Fruit fly (Drosophila melanogaster) whole organism, pupa: ENCODE results near the gene CG10492.

Experiments used
- CG10348 ChIP-seq: fragments of 200-800 bp; sonication (Bioruptor generic); IDR thresholded peaks from 2 replicates; pipeline ENCODE4 v1.3.6; 2022; ENCODE audit warnings: missing biosample characterization, missing genetic modification characterization
- CG12605 ChIP-seq: fragments of 200-800 bp; sonication (Bioruptor generic); IDR thresholded peaks from 2 replicates; pipeline ENCODE4 v1.3.6; 2022; ENCODE audit warnings: missing biosample characterization, missing genetic modification characterization
- CG13204 ChIP-seq: fragments of 200-800 bp; sonication (Bioruptor generic); optimal IDR thresholded peaks from 2 replicates; lab custom pipeline; 2018; ENCODE audit warnings: missing biosample characterization, mild to moderate bottlenecking, missing genetic modification characterization, moderate library complexity
- CG14655 ChIP-seq: fragments of 200-800 bp; sonication (Bioruptor generic); optimal IDR thresholded peaks from 3 replicates; lab custom pipeline; 2017; ENCODE audit warnings: mild to moderate bottlenecking, missing biosample characterization, missing genetic modification reagents, missing genetic modification characterization
- CG15710 ChIP-seq: fragments of 200-800 bp; sonication (Bioruptor generic); optimal IDR thresholded peaks from 2 replicates; lab custom pipeline; 2018; ENCODE audit warnings: missing biosample characterization, mild to moderate bottlenecking, missing genetic modification characterization, moderate library complexity
- CG17806 ChIP-seq: fragments of 200-800 bp; sonication (Bioruptor generic); optimal IDR thresholded peaks from 2 replicates; lab custom pipeline; 2018; ENCODE audit warnings: missing biosample characterization, mild to moderate bottlenecking, missing genetic modification characterization, moderate library complexity
- CG32121 ChIP-seq: fragments of 200-800 bp; sonication (Bioruptor generic); IDR thresholded peaks from 2 replicates; pipeline ENCODE4 v1.3.6; 2022; ENCODE audit warnings: missing biosample characterization, missing genetic modification characterization
- CG34367 ChIP-seq: fragments of 200-800 bp; sonication (Bioruptor generic); optimal IDR thresholded peaks from 2 replicates; lab custom pipeline; 2018; ENCODE audit warnings: missing biosample characterization, mild to moderate bottlenecking, missing genetic modification characterization
- CG4496 ChIP-seq: fragments of 200-800 bp; sonication (Bioruptor generic); IDR thresholded peaks from 3 replicates; pipeline ENCODE4 v1.3.6; 2022; ENCODE audit warnings: missing biosample characterization, missing genetic modification characterization
- CG8159 ChIP-seq: fragments of 200-800 bp; sonication (Bioruptor generic); optimal IDR thresholded peaks from 3 replicates; lab custom pipeline; 2018; ENCODE audit warnings: missing biosample characterization, mild to moderate bottlenecking, missing genetic modification characterization, moderate library complexity
- CG8301 ChIP-seq: fragments of 200-800 bp; sonication (Bioruptor generic); optimal IDR thresholded peaks from 2 replicates; lab custom pipeline; 2018; ENCODE audit warnings: missing biosample characterization, mild to moderate bottlenecking, missing genetic modification characterization
- CG9948 ChIP-seq: fragments of 200-800 bp; sonication (Bioruptor generic); optimal IDR thresholded peaks from 2 replicates; lab custom pipeline; 2018; ENCODE audit warnings: missing biosample characterization, mild to moderate bottlenecking, missing genetic modification characterization, moderate library complexity
- D1 ChIP-seq: fragments of 200-800 bp; sonication (Bioruptor generic); optimal IDR thresholded peaks from 2 replicates; lab custom pipeline; 2018; ENCODE audit warnings: missing biosample characterization, mild to moderate bottlenecking, missing genetic modification characterization, moderate library complexity
- EcR ChIP-seq: fragments of 200-800 bp; sonication (Bioruptor generic); optimal IDR thresholded peaks from 3 replicates; lab custom pipeline; 2019; ENCODE audit warnings: missing biosample characterization, missing genetic modification characterization, mild to moderate bottlenecking, moderate library complexity, missing genetic modification reagents
- Ets98B ChIP-seq: fragments of 200-800 bp; sonication (Bioruptor generic); IDR thresholded peaks from 2 replicates; pipeline ENCODE4 v1.3.6; 2022; ENCODE audit warnings: missing biosample characterization, missing genetic modification characterization
- Pif1A ChIP-seq: fragments of 200-800 bp; sonication (Bioruptor generic); optimal IDR thresholded peaks from 3 replicates; lab custom pipeline; 2016; ENCODE audit warnings: missing biosample characterization, missing genetic modification characterization
- Pif1B ChIP-seq: fragments of 200-800 bp; sonication (Bioruptor generic); optimal IDR thresholded peaks from 3 replicates; lab custom pipeline; 2016; ENCODE audit warnings: missing biosample characterization, missing genetic modification characterization
- Snoo ChIP-seq: fragments of 200-800 bp; sonication (Bioruptor generic); optimal IDR thresholded peaks from 3 replicates; lab custom pipeline; 2017; ENCODE audit warnings: missing biosample characterization, mild to moderate bottlenecking, missing genetic modification characterization, inconsistent platforms
- fd96Ca ChIP-seq: fragments of 200-800 bp; sonication (Bioruptor generic); IDR thresholded peaks from 3 replicates; pipeline ENCODE4 v1.3.6; 2022; ENCODE audit warnings: missing biosample characterization, missing genetic modification characterization
- gl ChIP-seq: fragments of 200-800 bp; sonication (Bioruptor generic); optimal IDR thresholded peaks from 2 replicates; lab custom pipeline; 2018; ENCODE audit warnings: missing biosample characterization, mild to moderate bottlenecking, missing genetic modification characterization
- rn ChIP-seq: fragments of 200-800 bp; sonication (Bioruptor generic); IDR thresholded peaks from 2 replicates; pipeline ENCODE4 v1.3.6; 2022; ENCODE audit warnings: missing biosample characterization, missing genetic modification characterization

Gene CG10492

dm6 chr2L:19019160-19019592 is 34.7 kb upstream of the CG10492 start:
- TF ChIP-seq CG14655 (GFP tag; lab: Kevin White, UChicago) (peak; percentile 19), CG15710 (tag; lab: Kevin White, UChicago) (peak; percentile 38), CG8301 (tag; lab: Kevin White, UChicago) (no peak), Pif1B (GFP tag; lab: Kevin White, UChicago) (no peak), CG34367 (tag; lab: Kevin White, UChicago) (no peak), CG4496 (GFP tag; lab: Robert Waterston, UW) (no peak), CG17806 (tag; lab: Kevin White, UChicago) (no peak), CG8159 (tag; lab: Kevin White, UChicago) (peak; percentile 50), Pif1A (peak; percentile 3), fd96Ca (no peak)

DNA sequence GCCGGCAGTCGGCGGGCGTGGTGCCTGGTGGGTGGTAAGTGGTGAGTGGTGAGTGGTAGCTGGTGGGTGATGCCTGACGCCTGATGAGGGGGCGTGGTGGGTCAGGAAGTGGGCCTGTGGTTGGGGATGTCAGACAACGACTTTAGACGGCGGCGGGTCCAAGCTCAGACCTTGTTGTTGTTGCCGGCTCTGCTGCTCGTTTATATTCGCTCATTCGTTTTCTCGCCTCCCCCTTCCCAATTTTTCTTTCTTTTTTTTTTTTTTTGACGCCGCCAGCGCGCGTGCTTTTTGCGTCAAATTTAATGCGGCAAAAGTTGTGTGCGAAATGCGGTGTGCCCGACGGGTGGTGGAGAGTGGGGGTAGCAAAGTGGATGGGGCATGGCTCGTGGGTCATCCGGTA is 34.2 kb upstream of the CG10492 start:
- TF ChIP-seq CG8301 (tag; lab: Kevin White, UChicago) (no peak), CG13204 (GFP tag; lab: Kevin White, UChicago) (peak; percentile 58)
- TF ChIP-seq, all 21 proteins: peak for 1

- peak; percentile 85 for TF ChIP-seq CG9948 (tag; lab: Kevin White, UChicago)
- peak; percentile 72 for TF ChIP-seq CG13204 (GFP tag; lab: Kevin White, UChicago)
- TF ChIP-seq Pif1B (GFP tag; lab: Kevin White, UChicago): peak; percentile 91
- peak; percentile 93 for TF ChIP-seq CG15710 (tag; lab: Kevin White, UChicago)
- TF ChIP-seq Ets98B: no peak
- peak; percentile 30 for TF ChIP-seq D1
- TF ChIP-seq Snoo: peak; percentile 87
- TF ChIP-seq CG17806 (tag; lab: Kevin White, UChicago): peak; percentile 78
- TF ChIP-seq CG8159 (tag; lab: Kevin White, UChicago): peak; percentile 89
- TF ChIP-seq Pif1A: peak; percentile 81
- TF ChIP-seq rn (GFP tag; lab: Robert Waterston, UW): no peak
- peak; percentile 49; the same call in 1 of the 2 replicates for TF ChIP-seq CG12605 (GFP tag; lab: Robert Waterston, UW)
- peak; percentile 86 for TF ChIP-seq CG14655 (GFP tag; lab: Kevin White, UChicago)
- 0 out of 3 replicates have a peak, but pooled peaks have one; percentile 47 for TF ChIP-seq CG4496 (GFP tag; lab: Robert Waterston, UW)
- TF ChIP-seq CG8301 (tag; lab: Kevin White, UChicago): peak; percentile 81
- peak; percentile 9 for TF ChIP-seq EcR
- TF ChIP-seq fd96Ca: no peak; the same call in 2 of the 3 replicates
- TF ChIP-seq CG32121 (GFP tag; lab: Robert Waterston, UW): no peak
- TF ChIP-seq gl (tag; lab: Kevin White, UChicago): peak; percentile 75
- peak; percentile 83 for TF ChIP-seq CG34367 (tag; lab: Kevin White, UChicago)
- TF ChIP-seq CG10348 (GFP tag; lab: Robert Waterston, UW): no peak
Measured at dm6 chr2L:19021278-19022220, 32.3 kb upstream of the CG10492 start.

DNA sequence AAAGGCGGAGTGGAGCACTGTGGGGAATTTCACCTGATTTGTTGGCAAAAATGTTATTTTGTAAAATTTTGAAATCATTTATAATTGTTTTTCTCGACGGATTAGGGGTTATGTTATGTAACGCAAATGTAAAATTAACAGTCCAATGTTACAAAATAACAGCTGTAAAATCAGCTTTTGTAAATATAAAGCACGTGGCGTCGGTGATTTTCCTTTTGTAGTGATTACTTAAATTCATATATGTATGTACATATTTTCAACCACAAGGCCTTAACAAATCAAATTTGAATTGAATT is 31.7 kb upstream of the CG10492 start, which contains the start of gene CG15172:
Gene CG15172, plus strand, starts transcription at position 197 of the 296 bp plus-strand sequence.
- TF ChIP-seq CG15710 (tag; lab: Kevin White, UChicago) (no peak), rn (GFP tag; lab: Robert Waterston, UW) (no peak), Snoo (no peak), CG8301 (tag; lab: Kevin White, UChicago) (no peak)

DNA sequence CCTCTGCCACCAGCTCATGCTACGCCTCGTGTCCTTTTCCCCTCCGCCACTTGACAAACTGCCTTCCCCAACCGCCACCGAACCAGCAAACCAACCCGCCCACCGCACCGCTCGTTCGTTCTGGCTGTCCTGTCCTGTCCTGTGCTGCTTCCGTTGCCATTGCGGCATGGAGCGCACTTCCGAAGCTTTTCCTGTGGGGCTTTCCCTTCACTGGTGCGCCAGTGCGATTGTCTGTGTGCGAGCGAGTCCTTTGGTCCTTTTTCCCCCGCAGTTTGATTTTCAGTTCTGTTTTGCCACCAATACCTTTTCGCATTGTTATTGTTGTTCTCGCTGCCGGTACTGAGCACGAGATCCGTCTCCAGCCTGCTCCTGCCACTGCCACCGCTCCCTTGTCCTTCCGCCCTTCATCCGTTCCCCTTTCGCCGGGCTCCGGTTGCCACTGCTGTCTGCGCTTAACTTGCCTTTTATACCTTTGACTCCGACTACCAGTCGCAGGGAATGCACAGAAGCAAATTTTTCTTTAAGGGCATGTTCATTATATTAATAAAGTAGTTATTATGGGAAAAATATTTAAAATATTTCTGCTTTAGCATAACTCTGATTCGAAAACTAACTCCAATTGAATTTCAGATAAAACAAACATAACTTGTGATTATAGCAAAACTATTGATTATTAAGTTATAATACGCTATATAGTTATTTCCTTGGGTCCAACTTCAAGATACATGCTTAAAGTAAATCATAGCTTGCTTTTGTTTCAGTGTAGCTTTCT is 29.7 kb upstream of the CG10492 start:
- peak; percentile 70 for TF ChIP-seq CG17806 (tag; lab: Kevin White, UChicago)
- peak; percentile 38 for TF ChIP-seq Pif1A
- TF ChIP-seq rn (GFP tag; lab: Robert Waterston, UW): no peak
- TF ChIP-seq fd96Ca: no peak
- TF ChIP-seq CG12605 (GFP tag; lab: Robert Waterston, UW): no peak
- TF ChIP-seq CG14655 (GFP tag; lab: Kevin White, UChicago): peak; percentile 72
- peak; percentile 53 for TF ChIP-seq CG8301 (tag; lab: Kevin White, UChicago)
- no peak for TF ChIP-seq CG10348 (GFP tag; lab: Robert Waterston, UW)
- peak; percentile 84 for TF ChIP-seq CG15710 (tag; lab: Kevin White, UChicago)
- no peak for TF ChIP-seq CG4496 (GFP tag; lab: Robert Waterston, UW)
- peak; percentile 74 for TF ChIP-seq CG9948 (tag; lab: Kevin White, UChicago)
- peak; percentile 57 for TF ChIP-seq CG34367 (tag; lab: Kevin White, UChicago)
- peak; percentile 86 for TF ChIP-seq CG8159 (tag; lab: Kevin White, UChicago)
- TF ChIP-seq Snoo: peak; percentile 56
- TF ChIP-seq EcR: no peak
- no peak for TF ChIP-seq Ets98B
- TF ChIP-seq CG32121 (GFP tag; lab: Robert Waterston, UW): no peak
- peak; percentile 21 for TF ChIP-seq Pif1B (GFP tag; lab: Kevin White, UChicago)
- TF ChIP-seq CG13204 (GFP tag; lab: Kevin White, UChicago): peak; percentile 44
- no peak for TF ChIP-seq D1
- no peak for TF ChIP-seq gl (tag; lab: Kevin White, UChicago)
